Worm (Caenorhabditis elegans) whole organism, dauer: ENCODE measurements around the gene F54C8.1.

ENCODE experiments used
- unc-62 ChIP-seq: sonication (generic microtip); optimal IDR thresholded peaks from 2 replicates; lab custom pipeline; 2017; ENCODE audit warnings: missing biosample characterization, missing genetic modification reagents, missing genetic modification characterization

The F54C8.1 gene

DNA sequence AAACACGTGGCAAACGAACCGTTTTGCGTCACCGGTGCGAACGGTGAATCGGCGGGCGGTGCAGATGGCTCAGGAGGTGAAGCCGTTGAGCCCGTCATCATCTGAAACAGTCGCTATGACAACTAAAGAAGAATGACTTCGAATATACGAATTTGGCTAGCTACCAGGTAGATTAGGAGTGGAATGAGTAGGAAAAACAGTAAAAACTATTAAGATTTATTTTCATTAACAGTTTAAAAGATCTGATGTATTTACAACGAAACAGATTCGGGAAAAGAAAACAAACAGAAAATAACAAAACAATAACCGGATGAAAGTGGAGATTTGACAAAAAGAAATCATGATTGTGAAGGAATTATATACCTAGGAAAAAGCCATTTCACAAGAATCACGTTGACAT is 14.5 kb downstream of the F54C8.1 start, which contains the start of gene F54C8.7:
F54C8.7 (minus strand) TSS at position 101 of the 400 bp plus-strand sequence.
- no peak for TF ChIP-seq unc-62

DNA sequence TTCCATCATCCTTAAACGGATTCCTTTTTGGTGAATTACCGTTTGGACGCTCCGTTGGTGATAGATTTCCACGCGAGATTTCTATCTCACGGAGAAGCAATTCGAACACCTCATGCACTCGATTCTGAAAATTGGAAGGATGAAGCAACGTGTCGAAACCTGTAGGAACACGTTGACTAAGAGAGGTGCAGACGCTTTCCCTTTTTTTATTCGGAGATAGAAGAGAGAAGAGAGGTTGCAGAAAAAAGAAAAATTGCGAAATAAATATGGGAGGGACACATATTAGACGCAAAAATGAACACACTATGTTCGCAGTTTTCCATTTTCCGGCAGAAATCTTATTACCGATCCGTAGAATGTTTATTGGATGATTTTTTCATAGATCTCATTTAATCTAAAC is 15.2 kb downstream of the F54C8.1 start:
- no peak for TF ChIP-seq unc-62

DNA sequence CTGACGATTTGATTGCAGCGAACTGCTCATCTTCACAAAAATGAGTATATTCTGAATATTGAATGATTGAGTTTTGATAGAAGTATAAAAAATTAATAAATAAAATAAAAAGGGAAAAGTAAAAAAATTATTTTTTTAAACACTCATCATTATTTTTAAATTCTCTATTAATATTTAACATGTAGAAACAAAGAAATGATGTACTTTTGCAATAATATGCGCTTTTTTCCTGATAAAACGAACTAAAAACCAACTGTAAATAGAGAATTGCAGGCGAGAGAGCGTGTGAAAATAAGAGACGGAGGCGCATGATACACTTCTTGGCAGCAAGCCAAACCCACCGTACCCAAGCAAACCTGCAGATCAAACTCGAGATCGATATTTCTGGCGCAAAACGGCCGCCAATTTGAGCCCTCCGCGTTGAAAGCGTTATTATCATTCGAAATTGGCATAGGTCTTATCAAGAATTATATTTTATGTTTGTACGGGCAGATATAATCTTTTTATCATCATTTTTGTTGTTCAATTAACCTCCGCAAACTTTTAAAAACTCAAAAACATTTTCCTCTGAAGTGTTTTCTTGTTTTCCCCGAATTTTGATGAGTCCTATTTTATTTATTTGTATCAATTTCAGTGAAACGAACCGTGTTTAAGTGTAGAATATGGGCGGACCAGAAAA is 16.6 kb downstream of the F54C8.1 start, which contains the start of the genes rheb-1 and spk-1:
rheb-1 (minus strand) TSS at position 51 of the 679 bp plus-strand sequence.
spk-1 (plus strand) TSS at position 629 of the 679 bp plus-strand sequence.
- TF ChIP-seq unc-62: no peak

DNA sequence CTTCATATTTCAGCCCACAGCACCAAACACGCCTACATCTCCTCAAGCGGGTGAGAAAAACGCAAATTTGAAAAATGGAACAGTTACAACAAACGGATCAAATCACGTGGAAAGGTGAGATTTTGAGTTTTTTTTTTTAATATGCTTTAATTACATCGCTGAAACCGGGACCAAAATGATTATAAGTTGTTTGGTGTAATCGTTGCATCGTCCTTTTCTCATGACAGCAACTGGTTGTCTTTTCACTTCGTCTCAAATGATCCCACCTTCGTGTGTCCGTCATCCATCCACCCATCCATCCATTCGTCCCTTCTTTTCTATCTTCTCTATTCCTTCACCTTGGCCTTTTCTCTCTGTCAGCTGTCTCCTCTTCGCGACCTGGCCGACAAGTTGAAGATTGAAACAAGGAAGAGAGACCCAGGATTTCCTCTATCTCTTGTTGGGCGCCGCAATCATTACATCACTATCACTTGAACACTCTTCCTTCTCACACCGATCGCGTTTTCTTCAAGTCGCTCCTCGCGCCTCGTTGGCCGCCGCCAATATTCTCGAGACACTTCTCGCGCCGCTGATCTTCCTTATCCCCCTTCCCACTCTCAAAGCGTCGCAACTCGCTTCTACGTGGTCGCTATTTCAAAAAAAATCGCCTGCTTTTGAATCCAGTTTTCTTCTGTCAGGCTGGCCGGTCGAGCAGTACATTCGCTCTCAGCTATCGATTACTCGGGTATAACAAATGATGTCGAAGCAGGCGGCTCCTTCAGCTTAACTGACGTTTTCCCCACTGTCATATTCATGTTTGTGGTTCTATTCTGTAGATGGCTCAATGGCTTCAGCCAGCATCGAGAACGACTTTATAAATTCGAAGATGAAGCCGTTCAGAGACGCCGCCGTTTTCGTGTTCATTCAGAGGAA is 17.9 kb downstream of the F54C8.1 start:
- no peak for TF ChIP-seq unc-62

DNA sequence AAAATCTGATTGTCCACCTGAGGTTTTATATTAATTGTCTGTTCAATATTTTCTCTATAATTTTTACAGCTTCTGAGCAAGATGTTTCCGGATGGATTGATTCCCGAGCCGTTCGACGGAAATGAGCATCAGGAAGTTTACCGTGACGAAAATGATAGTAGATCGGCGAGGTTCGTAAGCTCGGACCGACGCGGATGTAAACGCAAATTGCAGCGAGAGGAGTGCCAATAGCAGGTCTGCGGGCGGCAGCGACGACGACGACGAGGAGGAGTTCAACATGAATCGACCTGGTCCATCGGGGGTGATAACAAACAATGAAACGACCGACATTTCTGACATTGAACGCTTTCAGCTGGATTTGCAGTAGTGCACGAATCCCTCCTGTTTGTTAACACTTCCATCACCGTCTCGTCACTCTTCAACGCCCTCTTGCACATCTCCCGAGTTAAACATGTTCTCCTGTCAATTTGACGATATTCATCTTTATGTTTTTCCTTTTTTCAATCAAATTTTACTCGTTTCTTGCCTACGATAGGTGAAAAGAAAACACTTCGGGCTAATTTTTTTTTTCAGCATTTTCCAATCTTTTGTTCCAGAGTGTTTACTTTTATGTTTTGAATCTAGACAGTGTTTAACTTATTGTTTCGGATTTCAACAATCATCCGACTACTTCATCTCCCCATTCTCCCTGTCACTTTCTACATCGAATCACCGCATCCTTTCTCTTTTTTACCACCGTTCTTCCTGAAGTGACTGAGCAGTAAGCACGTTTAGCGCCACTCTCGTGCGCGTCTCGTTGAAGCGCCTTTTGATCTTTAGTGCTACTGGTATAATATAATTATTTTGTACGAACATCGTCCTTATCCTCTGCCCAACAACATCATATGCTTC is 22.6 kb downstream of the F54C8.1 start:
- TF ChIP-seq unc-62: no peak

DNA sequence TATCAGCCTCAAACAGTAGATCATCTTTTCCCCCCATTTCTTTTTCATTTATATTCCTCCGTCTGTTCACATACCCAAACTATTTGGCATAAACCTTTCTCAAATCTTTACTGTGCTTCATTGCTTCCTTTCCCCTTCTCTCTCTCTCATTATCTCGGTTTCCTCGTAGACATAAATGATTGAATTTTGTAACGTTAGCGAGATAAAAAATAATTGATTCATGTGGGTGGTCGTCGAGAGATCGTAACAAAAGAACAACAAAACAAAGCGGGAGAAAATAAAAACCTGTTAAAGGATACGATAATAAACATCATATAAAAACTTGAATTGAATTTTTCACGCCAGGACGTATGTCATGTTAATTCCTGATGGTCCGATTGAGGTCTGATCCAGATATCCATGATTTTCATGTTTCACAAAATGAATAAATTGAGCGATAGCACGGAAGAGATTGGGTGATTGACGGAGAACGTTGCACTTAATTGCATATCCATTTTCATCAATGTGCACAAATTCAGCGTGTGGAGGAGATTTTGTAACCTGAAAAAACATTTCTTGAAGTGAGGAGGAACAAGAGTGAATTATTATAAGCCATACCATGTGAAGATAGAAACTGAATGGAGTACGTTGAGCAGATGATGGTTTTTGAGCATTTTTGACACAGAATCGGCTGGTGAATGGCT is 23.4 kb downstream of the F54C8.1 start:
- no peak for TF ChIP-seq unc-62

DNA sequence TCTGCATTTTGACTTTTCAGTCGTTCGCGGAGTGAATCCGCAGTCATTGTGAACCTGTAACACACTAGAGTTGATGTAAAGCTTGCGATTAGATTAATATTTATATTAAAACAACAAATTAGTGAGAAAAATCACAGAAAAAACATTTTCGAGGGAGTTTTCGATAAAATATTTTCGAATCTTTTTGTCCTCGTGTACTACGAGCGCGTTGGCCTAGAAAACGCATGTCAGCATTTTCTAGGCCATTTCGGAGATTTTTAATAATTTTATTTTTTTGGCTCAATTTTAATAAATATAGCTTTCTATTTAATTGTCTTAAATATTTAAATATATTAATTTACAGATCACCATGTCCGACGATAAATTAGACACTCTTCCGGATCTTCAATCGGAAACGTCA is 25.9 kb downstream of the F54C8.1 start, which contains the start of gene B0464.9:
B0464.9 (plus strand) TSS at position 344 of the 400 bp plus-strand sequence.
- TF ChIP-seq unc-62: no peak

DNA sequence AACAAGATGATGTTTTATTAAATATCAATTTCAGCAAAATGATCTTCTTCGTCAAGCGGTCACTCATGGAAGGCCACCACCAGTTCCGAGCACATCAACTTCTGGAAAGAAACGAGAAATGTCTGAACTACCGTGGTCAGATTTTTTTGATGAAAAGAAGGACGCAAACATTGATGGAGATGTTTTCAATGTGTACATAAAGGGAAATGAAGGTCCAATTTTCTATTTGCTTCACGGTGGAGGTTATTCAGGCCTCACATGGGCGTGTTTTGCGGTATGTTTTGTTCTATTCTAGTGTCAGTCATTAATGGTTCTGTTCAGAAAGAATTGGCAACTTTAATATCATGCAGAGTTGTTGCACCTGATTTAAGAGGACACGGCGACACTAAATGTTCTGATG is 26.4 kb downstream of the F54C8.1 start, which contains the start of gene B0464.6:
B0464.6 (minus strand) TSS at position 101 of the 400 bp plus-strand sequence.
- TF ChIP-seq unc-62: no peak

DNA sequence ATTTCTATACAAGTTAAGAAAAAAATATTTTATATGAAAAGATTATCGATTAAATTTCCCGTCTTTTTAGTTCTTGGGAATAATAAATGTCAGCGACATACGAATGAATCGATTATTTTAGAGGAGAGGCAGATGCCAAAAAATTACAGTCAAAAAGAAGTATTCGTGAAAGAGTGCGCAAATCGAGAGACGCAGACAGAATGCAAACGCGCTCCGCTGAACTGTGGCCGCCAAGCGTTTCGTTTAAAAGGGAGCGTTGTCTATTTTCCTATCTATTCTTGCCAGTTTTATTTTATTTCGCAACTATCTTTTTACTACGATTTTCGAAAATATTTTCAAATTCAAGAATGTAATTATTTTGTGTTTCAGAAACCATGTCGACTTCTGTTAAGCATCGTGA is 27.6 kb downstream of the F54C8.1 start, which contains the start of gene baf-1:
baf-1 (plus strand) TSS at position 370 of the 400 bp plus-strand sequence.
- no peak for TF ChIP-seq unc-62

DNA sequence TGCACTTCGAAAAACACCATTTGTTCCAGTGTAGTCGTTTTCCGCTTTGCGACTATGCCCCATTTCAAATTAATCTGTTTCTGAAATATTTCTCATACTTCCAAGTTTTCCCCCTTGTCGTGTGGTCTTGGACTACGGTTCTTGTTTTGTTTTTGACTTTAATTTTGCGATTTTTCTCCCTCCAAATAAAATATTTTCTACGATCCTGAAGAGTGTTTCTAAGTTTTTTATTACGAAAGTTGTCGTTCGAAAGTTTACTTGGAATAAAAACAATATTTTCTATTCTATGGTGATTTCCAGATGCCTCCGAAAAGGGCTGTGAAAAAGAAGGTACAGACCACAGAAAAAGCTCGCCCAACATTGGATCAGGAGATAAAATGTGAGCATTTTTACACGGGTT is 28.4 kb downstream of the F54C8.1 start, which contains the start of gene tag-342:
tag-342 (plus strand) TSS at position 301 of the 400 bp plus-strand sequence.
- no peak for TF ChIP-seq unc-62

DNA sequence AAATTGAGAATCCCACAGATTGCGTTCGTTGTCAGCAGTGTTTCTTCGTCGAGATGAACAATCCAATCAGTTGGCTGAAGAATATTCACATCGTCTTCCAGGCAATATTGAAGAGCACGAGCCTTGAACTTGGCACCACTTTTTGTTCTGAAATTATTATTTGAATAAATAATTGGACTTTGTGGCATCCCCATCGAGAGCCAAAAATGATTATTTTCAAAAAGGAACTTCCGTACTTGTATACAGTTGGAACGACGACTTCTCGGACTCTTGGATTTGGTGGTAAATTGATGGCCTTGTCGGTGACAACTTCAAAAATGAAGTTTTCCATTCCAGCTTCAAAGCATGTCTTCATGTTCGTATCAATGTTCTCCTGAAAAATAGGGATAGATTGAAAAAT is 32.5 kb downstream of the F54C8.1 start:
- no peak for TF ChIP-seq unc-62

DNA sequence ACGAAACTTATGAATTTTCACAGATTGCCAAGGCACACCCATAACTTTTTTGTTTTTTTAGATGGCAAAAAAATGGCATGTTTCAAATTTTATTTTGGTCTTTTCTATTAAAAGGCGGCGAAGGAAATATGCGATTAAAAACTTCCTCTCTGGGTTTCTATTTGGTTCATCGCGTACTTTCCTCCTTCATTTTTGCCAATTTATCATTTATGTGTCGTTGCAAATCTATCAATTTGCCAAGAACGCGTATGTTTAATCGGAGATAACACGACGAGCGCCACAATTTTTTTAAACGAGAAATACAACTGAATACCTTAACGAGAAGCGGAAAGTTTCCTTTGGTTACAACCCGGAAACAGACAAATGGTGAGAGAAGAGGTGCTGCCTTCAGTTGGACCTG is 33.0 kb downstream of the F54C8.1 start:
- no peak for TF ChIP-seq unc-62

DNA sequence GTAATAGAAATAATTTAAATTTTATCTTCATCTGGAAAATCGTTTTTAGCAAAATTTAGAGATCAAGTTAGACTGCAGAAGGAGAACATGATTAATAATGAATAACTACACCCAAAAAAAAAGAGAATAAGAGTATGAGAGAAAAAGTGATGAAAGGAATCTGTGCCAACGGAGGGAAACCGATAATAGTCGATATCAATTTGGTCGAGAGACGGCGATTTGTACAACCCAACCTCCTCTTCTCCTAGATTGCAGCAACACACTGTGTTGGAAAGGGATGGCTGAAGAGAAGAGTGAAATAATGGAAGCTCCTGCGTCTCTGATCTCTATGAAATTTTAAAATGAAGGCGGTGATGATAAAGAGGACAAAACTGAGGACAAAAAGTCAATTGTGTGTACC is 35.0 kb downstream of the F54C8.1 start:
- no peak for TF ChIP-seq unc-62

DNA sequence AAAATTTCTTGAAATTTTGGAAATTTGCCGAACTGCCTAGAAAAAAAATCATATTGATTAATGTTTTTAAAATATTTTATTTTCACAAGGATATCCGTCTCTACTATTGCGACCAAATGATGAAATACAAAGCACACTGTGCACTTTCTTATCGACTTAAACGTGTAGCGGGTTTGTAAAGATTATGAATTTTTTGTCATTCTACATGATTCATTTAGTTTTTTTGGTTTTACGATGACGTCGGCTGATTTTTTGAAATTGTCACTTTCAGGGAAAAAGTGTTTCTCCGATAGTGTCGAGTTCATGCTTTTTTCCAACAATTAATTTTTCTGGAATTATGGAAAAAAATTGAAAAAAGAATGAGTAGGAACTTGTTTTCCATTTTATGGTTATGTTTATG is 37.1 kb downstream of the F54C8.1 start:
- no peak for TF ChIP-seq unc-62

DNA sequence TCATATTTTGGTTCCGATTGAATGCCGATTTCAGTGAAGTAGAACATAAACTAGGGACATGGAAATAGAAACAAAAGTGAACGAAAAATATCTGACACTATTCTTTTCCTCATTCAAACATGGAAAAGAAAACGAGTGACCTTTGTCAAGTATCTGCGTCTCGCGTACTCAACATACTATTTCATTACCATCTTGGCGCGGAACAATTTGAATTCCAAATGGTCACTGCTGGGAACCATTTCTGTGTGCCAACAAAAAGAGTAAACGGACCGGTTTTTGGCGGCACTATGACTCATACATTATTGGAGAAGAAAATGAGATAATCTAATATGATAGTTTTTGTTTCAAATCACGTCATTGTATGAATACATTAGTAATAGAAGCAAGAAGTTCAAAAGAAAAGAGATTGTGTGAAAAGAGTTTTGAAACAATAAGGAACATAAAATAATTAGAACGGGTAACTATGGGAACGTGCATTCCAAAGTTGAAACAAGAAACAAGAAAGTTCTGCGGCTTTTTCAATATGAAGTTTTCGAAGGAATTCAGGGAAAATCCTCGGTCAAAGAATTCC is 43.0 kb downstream of the F54C8.1 start:
- no peak for TF ChIP-seq unc-62
